Worm (Caenorhabditis elegans): ENCODE data around the gene ztf-27.

Gene ztf-27

ce11 chrII:10389038-10389437 is 3.9 kb downstream of the ztf-27 start (continued):
- TF ChIP-seq attf-6 (GFP tag; IDR thresholded peaks at IDR 0.05), result no peak
- no peak for TF ChIP-seq F57A8.1 (GFP tag; optimal IDR thresholded peaks at IDR 0.05)
- TF ChIP-seq mel-28 (tag; optimal IDR thresholded peaks at IDR 0.05; ENCODE audit: borderline replicate concordance), result no peak
- no peak for TF ChIP-seq snpc-3.4 (tag; optimal IDR thresholded peaks at IDR 0.05)
- TF ChIP-seq ztf-25 (GFP tag; IDR thresholded peaks at IDR 0.05), result no peak
- no peak for TF ChIP-seq B0019.2 (GFP tag; conservative IDR thresholded peaks at IDR 0.05)
- TF ChIP-seq madf-10 (tag; optimal IDR thresholded peaks at IDR 0.05), result peak; percentile 52
- no peak for TF ChIP-seq dpl-1 (GFP tag; optimal IDR thresholded peaks at IDR 0.05)
- TF ChIP-seq snpc-1.3 (tag; optimal IDR thresholded peaks at IDR 0.05; ENCODE audit: insufficient read depth), result no peak
- no peak for TF ChIP-seq hlh-26 (GFP tag; conservative IDR thresholded peaks at IDR 0.05)
- TF ChIP-seq hrde-1 (tag; optimal IDR thresholded peaks at IDR 0.05; ENCODE audit: borderline replicate concordance), result no peak
- no peak for TF ChIP-seq ceh-79 (tag; optimal IDR thresholded peaks at IDR 0.05)
- no peak for TF ChIP-seq F55B11.4 (tag; optimal IDR thresholded peaks at IDR 0.05; ENCODE audit: borderline replicate concordance, insufficient read depth)
- peak; percentile 92 for TF ChIP-seq somi-1 (GFP tag; optimal IDR thresholded peaks at IDR 0.05)
- peak; percentile 56 for TF ChIP-seq ZK185.1 (tag; optimal IDR thresholded peaks at IDR 0.05; ENCODE audit: poor library complexity, severe bottlenecking)
- TF ChIP-seq akir-1 (GFP tag; optimal IDR thresholded peaks at IDR 0.05), result no peak
- TF ChIP-seq repo-1 (tag; optimal IDR thresholded peaks at IDR 0.05), result no peak
- TF ChIP-seq F52B5.7 (tag; optimal IDR thresholded peaks at IDR 0.05), result no peak
- TF ChIP-seq pha-4 (tag; optimal IDR thresholded peaks at IDR 0.05), result peak; percentile 82
- peak; percentile 65 for TF ChIP-seq ceh-27 (GFP tag; optimal IDR thresholded peaks at IDR 0.05)
- no peak for TF ChIP-seq B0035.1 (tag; optimal IDR thresholded peaks at IDR 0.05)
- TF ChIP-seq Y56A3A.18 (GFP tag; IDR thresholded peaks at IDR 0.05), result no peak
- TF ChIP-seq efl-1 (GFP tag; optimal IDR thresholded peaks at IDR 0.05), result no peak
- no peak for TF ChIP-seq Y67H2A.10 (GFP tag; conservative IDR thresholded peaks at IDR 0.05)
- no peak for TF ChIP-seq madf-8 (GFP tag; conservative IDR thresholded peaks at IDR 0.05)
- TF ChIP-seq unc-130 (GFP tag; optimal IDR thresholded peaks at IDR 0.05), result no peak
- TF ChIP-seq die-1 (tag; optimal IDR thresholded peaks at IDR 0.05), result peak; percentile 65
- TF ChIP-seq K11D2.4 (GFP tag; IDR thresholded peaks at IDR 0.05), result peak; percentile 77
- no peak for TF ChIP-seq xnd-1 (tag; optimal IDR thresholded peaks at IDR 0.05)
- peak; percentile 61 for TF ChIP-seq F22D6.2 (tag; optimal IDR thresholded peaks at IDR 0.05)
- TF ChIP-seq nhr-80 (tag; optimal IDR thresholded peaks at IDR 0.05), result peak; percentile 88
- no peak for TF ChIP-seq madf-6 (GFP tag; IDR thresholded peaks at IDR 0.05)
- no peak for TF ChIP-seq C17E4.6 (GFP tag; IDR thresholded peaks at IDR 0.05)
- TF ChIP-seq zim-3 (tag; optimal IDR thresholded peaks at IDR 0.05), result no peak

- TF ChIP-seq zfh-2 (GFP tag; conservative IDR thresholded peaks at IDR 0.05) (0 out of 2 replicates have a peak, but pooled peaks have one; percentile 22), snpc-1.3 (tag; optimal IDR thresholded peaks at IDR 0.05; ENCODE audit: insufficient read depth) (no peak), gei-17 (GFP tag; optimal IDR thresholded peaks at IDR 0.05) (no peak), tbp1 (GFP tag; optimal IDR thresholded peaks at IDR 0.05) (peak; percentile 35), pha-4 (tag; optimal IDR thresholded peaks at IDR 0.05) (no peak), aptf-2 (GFP tag; conservative IDR thresholded peaks at IDR 0.05) (no peak), dpff-1 (tag; optimal IDR thresholded peaks at IDR 0.05) (no peak), zim-3 (tag; optimal IDR thresholded peaks at IDR 0.05) (no peak), let-526 (GFP tag; IDR thresholded peaks at IDR 0.05) (peak; percentile 56; the same call in 1 of the 2 replicates), lin-40 (tag; optimal IDR thresholded peaks at IDR 0.05) (no peak), sea-2 (GFP tag; IDR thresholded peaks at IDR 0.05) (no peak), xnd-1 (tag; optimal IDR thresholded peaks at IDR 0.05) (no peak), akir-1 (GFP tag; optimal IDR thresholded peaks at IDR 0.05) (no peak), nfya-1 (tag; optimal IDR thresholded peaks at IDR 0.05; ENCODE audit: borderline replicate concordance, insufficient read depth) (no peak), Y67H2A.10 (GFP tag; conservative IDR thresholded peaks at IDR 0.05) (no peak), mes-4 (tag; optimal IDR thresholded peaks at IDR 0.05) (no peak), ztf-26 (tag; optimal IDR thresholded peaks at IDR 0.05) (no peak), F52B5.7 (tag; optimal IDR thresholded peaks at IDR 0.05) (no peak), him-1 (tag; optimal IDR thresholded peaks at IDR 0.05) (no peak), T07F8.4 (tag; optimal IDR thresholded peaks at IDR 0.05) (no peak), nhr-90 (tag; optimal IDR thresholded peaks at IDR 0.05) (no peak)
Measured at ce11 chrII:10389776-10390175, 4.6 kb downstream of the ztf-27 start.
